Worm (Caenorhabditis elegans) whole organism, young adult: Measurements from ENCODE around the gene kars-1.

Experiments used
- F49E8.2 ChIP-seq: sonication (generic microtip); optimal IDR thresholded peaks from 3 replicates; lab custom pipeline; 2017; ENCODE audit warnings: missing genetic modification characterization, mild to moderate bottlenecking, missing compliant biosample characterization, antibody characterized with exemption, moderate library complexity; ENCODE audit not compliant: insufficient read depth
- K11D2.4 ChIP-seq: fragments of 200-800 bp; sonication (Bioruptor generic); IDR thresholded peaks from 2 replicates; pipeline ENCODE4 v1.3.6; 2022; ENCODE audit warnings: missing genetic modification reagents, missing genetic modification characterization, missing compliant biosample characterization
- ama-1 ChIP-seq, 3 experiments: fragments of 150-350 bp in 1 of 3; sonication (generic microtip) in 2 of 3; optimal IDR thresholded peaks; 2 replicates each; lab custom pipeline; 2014 to 2018; ENCODE audit warnings: missing biosample characterization in 2 of 3, missing genetic modification characterization in 2 of 3, missing genetic modification reagents in 2 of 3
- ccch-3 ChIP-seq: fragments of 200-800 bp; sonication (Bioruptor generic); optimal IDR thresholded peaks from 2 replicates; lab custom pipeline; 2018; ENCODE audit warnings: mild to moderate bottlenecking, missing genetic modification characterization, missing compliant biosample characterization
- cebp-1 ChIP-seq, 2 experiments: fragments of 200-800 bp in 1 of 2; sonication (Bioruptor generic) in 1 of 2; sonication (generic microtip) in 1 of 2; IDR thresholded peaks in 1 of 2; optimal IDR thresholded peaks in 1 of 2; 2 replicates each; pipeline versions ENCODE4 v1.3.6 to Lab custom; 2017 to 2022; ENCODE audit warnings: missing compliant biosample characterization in 2 of 2, missing genetic modification characterization in 2 of 2, mild to moderate bottlenecking in 1 of 2, missing genetic modification reagents in 1 of 2, moderate library complexity in 1 of 2
- dpl-1 ChIP-seq: fragments of 150-350 bp; optimal IDR thresholded peaks from 2 replicates; lab custom pipeline; 2014; ENCODE audit warnings: missing biosample characterization, missing genetic modification reagents, missing genetic modification characterization
- hlh-26 ChIP-seq: fragments of 200-800 bp; sonication (Bioruptor generic); conservative IDR thresholded peaks from 2 replicates; pipeline ENCODE4 v1.3.6; 2022; ENCODE audit warnings: missing genetic modification reagents, missing genetic modification characterization, missing compliant biosample characterization
- nhr-179 ChIP-seq: sonication (generic microtip); optimal IDR thresholded peaks from 2 replicates; lab custom pipeline; 2016; ENCODE audit warnings: mild to moderate bottlenecking, missing genetic modification characterization, missing compliant biosample characterization
- rpc-1 ChIP-seq, 2 experiments: fragments of 150-350 bp in 1 of 2; sonication (generic microtip) in 1 of 2; optimal IDR thresholded peaks; 2 replicates each; lab custom pipeline; 2014 to 2018; ENCODE audit warnings: missing biosample characterization in 1 of 2, missing genetic modification characterization in 1 of 2, missing genetic modification reagents in 1 of 2, missing genotype in 1 of 2
- unc-130 ChIP-seq: sonication (generic microtip); optimal IDR thresholded peaks from 2 replicates; lab custom pipeline; 2016; ENCODE audit warnings: missing genetic modification reagents, missing genetic modification characterization, missing compliant biosample characterization
- zfh-2 ChIP-seq: fragments of 200-800 bp; sonication (Bioruptor generic); conservative IDR thresholded peaks from 2 replicates; pipeline ENCODE4 v1.3.6; 2022; ENCODE audit warnings: missing genetic modification reagents, missing genetic modification characterization, missing compliant biosample characterization
- ztf-22 ChIP-seq: fragments of 200-800 bp; sonication (Bioruptor generic); optimal IDR thresholded peaks from 2 replicates; lab custom pipeline; 2018; ENCODE audit warnings: mild to moderate bottlenecking, missing genetic modification characterization, moderate library complexity, missing compliant biosample characterization

- TF ChIP-seq nhr-179 (tag; lab: Kevin White, UChicago) (no peak), hlh-26 (GFP tag; lab: Robert Waterston, UW) (no peak), F49E8.2 (tag; lab: Kevin White, UChicago) (no peak), cebp-1 (GFP tag; IDR thresholded peaks at IDR 0.05; lab: Robert Waterston, UW) (no peak), cebp-1 (tag; optimal IDR thresholded peaks at IDR 0.05; lab: Kevin White, UChicago) (no peak), rpc-1 (optimal IDR thresholded peaks at IDR 0.05; lab: Kevin White, UChicago) (no peak), rpc-1 (tag; optimal IDR thresholded peaks at IDR 0.05; lab: Kevin White, UChicago) (no peak), zfh-2 (GFP tag; lab: Robert Waterston, UW) (no peak), unc-130 (GFP tag; lab: Kevin White, UChicago) (no peak), K11D2.4 (GFP tag; lab: Robert Waterston, UW) (no peak), ama-1 (optimal IDR thresholded peaks at IDR 0.05; lab: Kevin White, UChicago) (no peak), ama-1 (GFP tag; optimal IDR thresholded peaks at IDR 0.05; lab: Kevin White, UChicago) (no peak), ccch-3 (GFP tag; lab: Kevin White, UChicago) (no peak), dpl-1 (GFP tag; lab: Kevin White, UChicago) (no peak), ztf-22 (no peak)
Measured at ce11 chrII:7095970-7096369, 23.8 kb upstream of the kars-1 start.
